Worm (Caenorhabditis elegans): ENCODE measurements around the gene srh-167.
"Not testable (repeated sequence)": the region's sequence is repeated elsewhere in the genome, so short reads cannot be mapped to it uniquely, and the experiment has no call there.

Gene srh-167

ce11 chrV:16336326-16336725, 2.8 kb downstream of the srh-167 start, which contains the start of gene srw-87:
srw-87 (plus strand) TSS chrV:16336626.
- TF ChIP-seq ceh-63 (GFP tag; optimal IDR thresholded peaks at IDR 0.05), result no peak
- no peak for TF ChIP-seq hlh-17 (GFP tag; optimal IDR thresholded peaks at IDR 0.05; ENCODE audit: borderline replicate concordance)
- TF ChIP-seq efl-1 (optimal IDR thresholded peaks at IDR 0.05), result no peak
- TF ChIP-seq efl-1 (GFP tag; optimal IDR thresholded peaks at IDR 0.05 in 1 of 2), result no peak
- TF ChIP-seq zip-4 (GFP tag; optimal IDR thresholded peaks at IDR 0.05), result no peak
- no peak for TF ChIP-seq C16A3.4 (tag; optimal IDR thresholded peaks at IDR 0.05)
- TF ChIP-seq pqm-1 (tag; optimal IDR thresholded peaks at IDR 0.05), result no peak
- TF ChIP-seq egl-27 (tag; optimal IDR thresholded peaks at IDR 0.05), result no peak
- no peak for TF ChIP-seq egl-13 (tag; optimal IDR thresholded peaks at IDR 0.05)
- TF ChIP-seq fos-1 (tag; optimal IDR thresholded peaks at IDR 0.05), result no peak

ce11 chrV:16338287-16339092, 5.0 kb downstream of the srh-167 start, which contains the start of gene slc-9B.2:
slc-9B.2 (plus strand) TSS chrV:16339042.
- peak; percentile 37 for TF ChIP-seq nhr-90 (tag; optimal IDR thresholded peaks at IDR 0.05; ENCODE audit: poor library complexity)
- peak in 1 of 2 experiments; percentile 7 for TF ChIP-seq efl-1 (optimal IDR thresholded peaks at IDR 0.05)
- TF ChIP-seq efl-1 (GFP tag; optimal IDR thresholded peaks at IDR 0.05 in 1 of 2), result not testable (repeated sequence)
- peak; percentile 4 for TF ChIP-seq nhr-85 (tag)
- 0 out of 2 replicates have a peak, but pooled peaks have one; percentile 20 for TF ChIP-seq grh-1 (GFP tag; IDR thresholded peaks at IDR 0.05)

ce11 chrV:16341497-16342257, 8.2 kb downstream of the srh-167 start:
- not testable (repeated sequence) for TF ChIP-seq efl-1 (optimal IDR thresholded peaks at IDR 0.05)
- TF ChIP-seq efl-1 (GFP tag; optimal IDR thresholded peaks at IDR 0.05 in 1 of 2) (peak in 1 of 2 experiments; percentile 7), snpc-4 (tag; optimal IDR thresholded peaks at IDR 0.05) (peak; percentile 47)

ce11 chrV:16342258-16342618, 8.7 kb downstream of the srh-167 start, which contains the start of gene nhr-193:
nhr-193 (plus strand) TSS chrV:16342308.
- peak in 1 of 2 experiments; percentile 37 for TF ChIP-seq lin-35 (GFP tag; optimal IDR thresholded peaks at IDR 0.05)
- no peak for TF ChIP-seq ceh-8 (GFP tag; optimal IDR thresholded peaks at IDR 0.05)
- TF ChIP-seq nhr-20 (tag; optimal IDR thresholded peaks at IDR 0.05), result peak; percentile 40
- no peak for TF ChIP-seq unc-62 (GFP tag; optimal IDR thresholded peaks at IDR 0.05)
- TF ChIP-seq elt-2 (tag; optimal IDR thresholded peaks at IDR 0.05), result peak; percentile 48

- TF ChIP-seq ztf-11 (tag; optimal IDR thresholded peaks at IDR 0.05) (no peak), C16A3.4 (tag; optimal IDR thresholded peaks at IDR 0.05) (no peak), ceh-90 (tag; optimal IDR thresholded peaks at IDR 0.05) (no peak), nhr-76 (tag; optimal IDR thresholded peaks at IDR 0.05) (no peak), blmp-1 (tag; optimal IDR thresholded peaks at IDR 0.05) (no peak), pqm-1 (tag; optimal IDR thresholded peaks at IDR 0.05) (no peak), dpl-1 (GFP tag; optimal IDR thresholded peaks at IDR 0.05) (no peak), nhr-12 (tag; optimal IDR thresholded peaks at IDR 0.05) (no peak), fkh-10 (GFP tag; optimal IDR thresholded peaks at IDR 0.05) (no peak), unc-62 (GFP tag; optimal IDR thresholded peaks at IDR 0.05) (no peak)
Observed at ce11 chrV:16346406-16347108, 13.0 kb downstream of the srh-167 start, which contains the start of the genes W08G11.5 and W08G11.1. W08G11.5 (minus strand) TSS chrV:16346506. W08G11.1 (plus strand) TSS chrV:16347058.

- TF ChIP-seq hpl-2 (GFP tag; optimal IDR thresholded peaks at IDR 0.05) (no peak), C34B4.2 (tag; optimal IDR thresholded peaks at IDR 0.05) (no peak), vab-15 (tag; optimal IDR thresholded peaks at IDR 0.05) (no peak), Y116A8C.19 (tag; optimal IDR thresholded peaks at IDR 0.05; ENCODE audit: borderline replicate concordance) (no peak), jun-1 (tag; optimal IDR thresholded peaks at IDR 0.05) (no peak), nhr-237 (tag; optimal IDR thresholded peaks at IDR 0.05) (no peak), ceh-88 (GFP tag; IDR thresholded peaks at IDR 0.05) (no peak), hlh-4 (tag; optimal IDR thresholded peaks at IDR 0.05) (peak; percentile 69)
Observed at ce11 chrV:16350061-16350460, 16.5 kb downstream of the srh-167 start.
